Worm (Caenorhabditis elegans) whole organism, L2 larva: Measurements from ENCODE around the gene Y49A10A.2.

ENCODE experiments used
- sem-4 ChIP-seq: fragments of 150-350 bp; optimal IDR thresholded peaks from 2 replicates; lab custom pipeline; 2014; ENCODE audit warnings: missing biosample characterization, missing genetic modification reagents, missing genetic modification characterization
- skn-1 ChIP-seq: sonication (generic microtip); optimal IDR thresholded peaks from 2 replicates; lab custom pipeline; 2017; ENCODE audit warnings: missing biosample characterization, missing genetic modification characterization
- snpc-4 ChIP-seq: fragments of 150-350 bp; optimal IDR thresholded peaks from 2 replicates; lab custom pipeline; 2014; ENCODE audit warnings: missing biosample characterization, missing genetic modification characterization
- unc-62 ChIP-seq: fragments of 150-350 bp; optimal IDR thresholded peaks from 2 replicates; lab custom pipeline; 2014; ENCODE audit warnings: missing biosample characterization, missing genetic modification reagents, missing genetic modification characterization

- TF ChIP-seq snpc-4 (tag; lab: Kevin White, UChicago) (no peak), sem-4 (tag; lab: Kevin White, UChicago) (no peak), skn-1 (tag; lab: Kevin White, UChicago) (no peak), unc-62 (GFP tag; lab: Kevin White, UChicago) (no peak)
These were observed 45.0 kb downstream of the Y49A10A.2 start, which contains the start of gene acl-5 for ce11 chrX:10327323-10328022.
